Worm (Caenorhabditis elegans) whole organism, mixed stage, embryonic: ENCODE results near the gene tatn-1.

Source experiments
- lsy-2 ChIP-seq: fragments of 150-350 bp; optimal IDR thresholded peaks from 2 replicates; lab custom pipeline; 2014; ENCODE audit warnings: missing biosample characterization, missing genetic modification characterization
- nhr-76 ChIP-seq: sonication (generic microtip); optimal IDR thresholded peaks from 2 replicates; lab custom pipeline; 2017; ENCODE audit warnings: missing biosample characterization, missing genetic modification characterization
- sptf-1 ChIP-seq: sonication (generic microtip); optimal IDR thresholded peaks from 2 replicates; lab custom pipeline; 2017; ENCODE audit warnings: mild to moderate bottlenecking, missing genetic modification characterization, moderate library complexity, missing compliant biosample characterization

DNA sequence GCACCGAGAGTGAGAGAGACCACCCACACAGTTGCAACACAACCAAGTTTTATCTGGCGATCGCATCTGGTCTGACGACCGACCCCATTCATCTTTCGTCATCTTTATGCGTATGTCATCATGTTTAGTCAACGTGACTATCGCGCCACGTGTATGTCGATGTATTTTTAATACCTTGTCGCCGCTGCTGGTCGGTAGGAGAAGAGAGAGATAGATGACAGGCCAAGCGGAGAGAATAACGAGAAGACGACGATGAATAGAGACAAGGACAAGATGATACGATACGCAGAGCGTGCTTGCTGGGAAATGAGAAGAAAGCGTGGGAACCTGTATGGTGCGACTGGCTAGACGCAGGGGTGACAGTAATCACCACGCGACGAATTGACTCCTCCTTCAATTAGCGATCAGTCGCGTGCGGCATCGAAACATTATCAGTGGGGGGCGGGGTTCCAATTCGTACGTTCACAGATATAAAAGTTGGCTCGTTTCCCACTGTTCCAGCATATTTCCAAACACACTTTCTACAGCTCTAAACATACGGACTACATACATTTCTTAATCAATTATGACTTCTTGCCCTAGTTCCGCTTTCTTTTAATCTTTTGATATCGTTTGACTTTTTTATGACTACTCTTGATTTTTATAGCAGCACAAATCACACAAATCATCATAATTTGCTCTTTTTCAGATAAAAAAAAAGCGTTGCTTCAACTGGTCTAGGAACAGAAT lies at the start of gene tatn-1:
- TF ChIP-seq sptf-1 (no peak), lsy-2 (tag; lab: Kevin White, UChicago) (no peak), nhr-76 (tag; lab: Kevin White, UChicago) (no peak)
